Fruit fly (Drosophila melanogaster) whole organism, embryonic: ENCODE measurements around the gene Rab39.

Experiments
- Atf-2 ChIP-seq: fragments of 200-800 bp; sonication (Bioruptor generic); optimal IDR thresholded peaks from 2 replicates; lab custom pipeline; 2016; ENCODE audit warnings: missing biosample characterization, missing genetic modification characterization
- B-H2 ChIP-seq: fragments of 200-800 bp; sonication (Bioruptor generic); optimal IDR thresholded peaks from 2 replicates; lab custom pipeline; 2018; ENCODE audit warnings: missing biosample characterization, mild to moderate bottlenecking, missing genetic modification characterization
- CG10654 ChIP-seq: fragments of 200-800 bp; sonication (Bioruptor generic); optimal IDR thresholded peaks from 2 replicates; lab custom pipeline; 2016; ENCODE audit warnings: missing biosample characterization, missing genetic modification characterization
- CG11504 ChIP-seq: fragments of 200-800 bp; sonication (Bioruptor generic); optimal IDR thresholded peaks from 3 replicates; lab custom pipeline; 2019; ENCODE audit warnings: missing biosample characterization, mild to moderate bottlenecking, missing genetic modification characterization, moderate library complexity
- CG15011 ChIP-seq: fragments of 200-800 bp; sonication (Bioruptor generic); optimal IDR thresholded peaks from 3 replicates; lab custom pipeline; 2018; ENCODE audit warnings: missing biosample characterization, mild to moderate bottlenecking, missing genetic modification characterization
- CG1647 ChIP-seq: fragments of 200-800 bp; sonication (Bioruptor generic); optimal IDR thresholded peaks from 3 replicates; lab custom pipeline; 2016; ENCODE audit warnings: missing biosample characterization, missing genetic modification characterization
- CG2120 ChIP-seq: fragments of 200-800 bp; sonication (Bioruptor generic); optimal IDR thresholded peaks from 3 replicates; lab custom pipeline; 2016; ENCODE audit warnings: missing biosample characterization, missing genetic modification characterization
- CG4328 ChIP-seq: fragments of 200-800 bp; sonication (Bioruptor generic); optimal IDR thresholded peaks from 3 replicates; lab custom pipeline; 2017; ENCODE audit warnings: missing biosample characterization, missing genetic modification reagents, missing genetic modification characterization
- CG43689 ChIP-seq: fragments of 200-800 bp; sonication (Bioruptor generic); IDR thresholded peaks from 2 replicates; pipeline ENCODE4 v1.3.6; 2022; ENCODE audit warnings: missing biosample characterization, missing genetic modification characterization
- CG6175 ChIP-seq: fragments of 200-800 bp; sonication (Bioruptor generic); IDR thresholded peaks from 3 replicates; pipeline ENCODE4 v1.3.6; 2022; ENCODE audit warnings: missing biosample characterization, missing genetic modification characterization
- CG6765 ChIP-seq: fragments of 200-800 bp; sonication (Bioruptor generic); optimal IDR thresholded peaks from 3 replicates; lab custom pipeline; 2017; ENCODE audit warnings: missing biosample characterization, mild to moderate bottlenecking, missing genetic modification characterization
- CG6791 ChIP-seq: fragments of 200-800 bp; sonication (Bioruptor generic); IDR thresholded peaks from 3 replicates; pipeline ENCODE4 v1.3.6; 2022; ENCODE audit warnings: missing biosample characterization, missing genetic modification characterization; ENCODE audit not compliant: partially characterized antibody
- CG6813 ChIP-seq: fragments of 200-800 bp; sonication (Bioruptor generic); optimal IDR thresholded peaks from 2 replicates; lab custom pipeline; 2017; ENCODE audit warnings: missing biosample characterization, missing genetic modification characterization, mild to moderate bottlenecking, moderate library complexity, missing genetic modification reagents
- CkIIα-i1 ChIP-seq: fragments of 200-800 bp; sonication (Bioruptor generic); IDR thresholded peaks from 2 replicates; pipeline ENCODE4 v1.3.6; 2022; ENCODE audit warnings: missing biosample characterization, missing genetic modification characterization
- Doc2 ChIP-seq: fragments of 200-800 bp; sonication (Bioruptor generic); IDR thresholded peaks from 2 replicates; pipeline ENCODE4 v1.3.6; 2022; ENCODE audit warnings: missing biosample characterization, missing genetic modification characterization
- Doc3 ChIP-seq: fragments of 200-800 bp; sonication (Bioruptor generic); IDR thresholded peaks from 3 replicates; pipeline ENCODE4 v1.3.6; 2022; ENCODE audit warnings: missing biosample characterization, missing genetic modification characterization; ENCODE audit not compliant: partially characterized antibody
- GATAe ChIP-seq: fragments of 200-800 bp; sonication (Bioruptor generic); conservative IDR thresholded peaks from 2 replicates; pipeline ENCODE4 v1.3.6; 2022; ENCODE audit warnings: missing biosample characterization, missing genetic modification characterization
- Hey ChIP-seq: fragments of 200-800 bp; sonication (Bioruptor generic); optimal IDR thresholded peaks from 3 replicates; lab custom pipeline; 2018; ENCODE audit warnings: missing biosample characterization, mild to moderate bottlenecking, missing genetic modification characterization
- MTF-1 ChIP-seq: fragments of 200-800 bp; sonication (Bioruptor generic); optimal IDR thresholded peaks from 2 replicates; lab custom pipeline; 2018; ENCODE audit warnings: missing biosample characterization, mild to moderate bottlenecking, missing genetic modification characterization, borderline replicate concordance
- Nf-YB ChIP-seq: fragments of 200-800 bp; sonication (Bioruptor generic); optimal IDR thresholded peaks from 3 replicates; lab custom pipeline; 2019; ENCODE audit warnings: missing biosample characterization, mild to moderate bottlenecking, missing genetic modification characterization, moderate library complexity
- Opbp ChIP-seq: fragments of 200-800 bp; sonication (Bioruptor generic); IDR thresholded peaks from 3 replicates; pipeline ENCODE4 v1.3.6; 2022; ENCODE audit warnings: missing biosample characterization, missing genetic modification characterization; ENCODE audit not compliant: partially characterized antibody
- PHDP ChIP-seq: fragments of 200-800 bp; sonication (Bioruptor generic); optimal IDR thresholded peaks from 3 replicates; lab custom pipeline; 2018; ENCODE audit warnings: missing biosample characterization, mild to moderate bottlenecking, missing genetic modification characterization, moderate library complexity
- Rfx ChIP-seq: fragments of 200-800 bp; sonication (Bioruptor generic); IDR thresholded peaks from 2 replicates; pipeline ENCODE4 v1.3.6; 2022; ENCODE audit warnings: missing biosample characterization, missing genetic modification characterization
- Six4 ChIP-seq: fragments of 200-800 bp; sonication (Bioruptor generic); optimal IDR thresholded peaks from 2 replicates; lab custom pipeline; 2016; ENCODE audit warnings: missing biosample characterization, missing genetic modification characterization
- TFAM ChIP-seq: fragments of 200-800 bp; sonication (Bioruptor generic); optimal IDR thresholded peaks from 2 replicates; lab custom pipeline; 2017; ENCODE audit warnings: missing biosample characterization, missing genetic modification characterization, inconsistent platforms
- Tbp ChIP-seq: fragments of >200 bp; optimal IDR thresholded peaks from 2 replicates; lab custom pipeline; 2018; ENCODE audit warnings: missing biosample characterization, missing genetic modification characterization
- amos ChIP-seq: fragments of 200-800 bp; sonication (Bioruptor generic); IDR thresholded peaks from 2 replicates; pipeline ENCODE4 v1.3.6; 2022; ENCODE audit warnings: missing biosample characterization, missing genetic modification characterization; ENCODE audit not compliant: partially characterized antibody
- ap ChIP-seq: fragments of 200-800 bp; sonication (Bioruptor generic); IDR thresholded peaks from 2 replicates; pipeline ENCODE4 v1.3.6; 2022; ENCODE audit warnings: missing biosample characterization, missing genetic modification characterization
- btn ChIP-seq: fragments of 200-800 bp; sonication (Bioruptor generic); optimal IDR thresholded peaks from 2 replicates; lab custom pipeline; 2016; ENCODE audit warnings: missing biosample characterization, missing genetic modification characterization
- cas ChIP-seq: fragments of 200-800 bp; sonication (Bioruptor generic); IDR thresholded peaks from 2 replicates; pipeline ENCODE4 v1.3.6; 2022; ENCODE audit warnings: missing biosample characterization, missing genetic modification characterization
- crp ChIP-seq, 2 experiments: fragments of 200-800 bp; sonication (Bioruptor generic); optimal IDR thresholded peaks; 2 replicates in 1 of 2; 3 replicates in 1 of 2; lab custom pipeline; 2017; ENCODE audit warnings: missing biosample characterization in 2 of 2, missing genetic modification characterization in 2 of 2, mild to moderate bottlenecking in 1 of 2, moderate library complexity in 1 of 2
- dimm ChIP-seq: fragments of 200-800 bp; sonication (Bioruptor generic); IDR thresholded peaks from 2 replicates; pipeline ENCODE4 v1.3.6; 2022; ENCODE audit warnings: missing biosample characterization, missing genetic modification characterization
- disco-r ChIP-seq: fragments of 200-800 bp; sonication (Bioruptor generic); optimal IDR thresholded peaks from 2 replicates; lab custom pipeline; 2016; ENCODE audit warnings: missing biosample characterization, missing genetic modification characterization
- en ChIP-seq: fragments of 200-800 bp; sonication (Bioruptor generic); optimal IDR thresholded peaks from 2 replicates; lab custom pipeline; 2016; ENCODE audit warnings: missing biosample characterization, missing genetic modification characterization
- fu2 ChIP-seq: fragments of 200-800 bp; sonication (Bioruptor generic); optimal IDR thresholded peaks from 2 replicates; lab custom pipeline; 2016; ENCODE audit warnings: missing biosample characterization, missing genetic modification characterization
- hb ChIP-seq: fragments of 200-800 bp; sonication (Bioruptor generic); IDR thresholded peaks from 3 replicates; pipeline ENCODE4 v1.3.6; 2022; ENCODE audit warnings: missing biosample characterization, missing genetic modification characterization; ENCODE audit not compliant: partially characterized antibody
- her ChIP-seq: fragments of 200-800 bp; sonication (Bioruptor generic); optimal IDR thresholded peaks from 2 replicates; lab custom pipeline; 2016; ENCODE audit warnings: missing biosample characterization, missing genetic modification characterization
- lbe ChIP-seq: fragments of 200-800 bp; sonication (Bioruptor generic); optimal IDR thresholded peaks from 2 replicates; lab custom pipeline; 2016; ENCODE audit warnings: missing biosample characterization, mild to moderate bottlenecking, missing genetic modification characterization
- mam ChIP-seq: fragments of 200-800 bp; sonication (Bioruptor generic); optimal IDR thresholded peaks from 3 replicates; lab custom pipeline; 2016; ENCODE audit warnings: missing biosample characterization, missing genetic modification characterization
- pan ChIP-seq, 4 experiments: fragments of >200 bp in 3 of 4; fragments of 200-800 bp in 1 of 4; sonication (Bioruptor generic) in 1 of 4; optimal IDR thresholded peaks in 3 of 4; IDR thresholded peaks in 1 of 4; 2 replicates each; pipeline versions ENCODE4 v1.3.6 to Lab custom; 2017 to 2022; ENCODE audit warnings: missing biosample characterization in 2 of 4, missing genetic modification characterization in 2 of 4, mixed read lengths in 1 of 4
- pzg ChIP-seq: fragments of 200-800 bp; sonication (Bioruptor generic); optimal IDR thresholded peaks from 3 replicates; lab custom pipeline; 2018; ENCODE audit warnings: missing biosample characterization, mild to moderate bottlenecking, missing genetic modification characterization, moderate library complexity
- ranshi ChIP-seq: fragments of 200-800 bp; sonication (Bioruptor generic); IDR thresholded peaks from 2 replicates; pipeline ENCODE4 v1.3.6; 2022; ENCODE audit warnings: missing biosample characterization, missing genetic modification characterization
- salm ChIP-seq: fragments of 200-800 bp; sonication (Bioruptor generic); optimal IDR thresholded peaks from 2 replicates; lab custom pipeline; 2018; ENCODE audit warnings: missing biosample characterization, mild to moderate bottlenecking, missing genetic modification characterization
- slp2 ChIP-seq: fragments of 200-800 bp; sonication (Bioruptor generic); optimal IDR thresholded peaks from 2 replicates; lab custom pipeline; 2016; ENCODE audit warnings: missing biosample characterization, missing genetic modification characterization
- stc ChIP-seq: fragments of 200-800 bp; sonication (Bioruptor generic); IDR thresholded peaks from 2 replicates; pipeline ENCODE4 v1.3.6; 2022; ENCODE audit warnings: missing biosample characterization, missing genetic modification characterization
- tap ChIP-seq: fragments of 200-800 bp; optimal IDR thresholded peaks from 3 replicates; lab custom pipeline; 2019; ENCODE audit warnings: missing biosample characterization, mild to moderate bottlenecking, missing genetic modification characterization, moderate library complexity
- ttk ChIP-seq: fragments of 200-800 bp; sonication (Bioruptor generic); IDR thresholded peaks from 2 replicates; pipeline ENCODE4 v2.1.2; 2022; ENCODE audit warnings: missing biosample characterization, missing genetic modification characterization
- tup ChIP-seq: fragments of 200-800 bp; sonication (Bioruptor generic); optimal IDR thresholded peaks from 2 replicates; lab custom pipeline; 2016; ENCODE audit warnings: missing biosample characterization, mild to moderate bottlenecking, missing genetic modification characterization, moderate library complexity
- yki ChIP-seq: fragments of >200 bp; optimal IDR thresholded peaks from 3 replicates; lab custom pipeline; 2018

Gene Rab39

dm6 chrX:7728251-7729164, 6.2 kb upstream of the Rab39 start, which contains the start of the genes NELF-B and CG12155 (continued):
- peak; percentile 33 for TF ChIP-seq pzg (GFP tag; lab: Kevin White, UChicago)
- no peak for TF ChIP-seq tup (GFP tag; lab: Kevin White, UChicago)
- peak; percentile 35 for TF ChIP-seq mam (GFP tag; lab: Kevin White, UChicago)
- no peak for TF ChIP-seq disco-r (GFP tag; lab: Kevin White, UChicago)
- TF ChIP-seq crp (GFP tag; optimal IDR thresholded peaks at IDR 0.05; lab: Kevin White, UChicago), result no peak
- no peak for TF ChIP-seq CG15011 (GFP tag; lab: Kevin White, UChicago)
- TF ChIP-seq pan (optimal IDR thresholded peaks at IDR 0.05; lab: Kevin White, UChicago), result no peak
- TF ChIP-seq pan (GFP tag; optimal IDR thresholded peaks at IDR 0.05 in 1 of 2, IDR thresholded peaks at IDR 0.05 in 1 of 2), result no peak
- TF ChIP-seq en, result no peak
- no peak for TF ChIP-seq fu2
- TF ChIP-seq CG6765 (GFP tag; lab: Kevin White, UChicago), result no peak
- TF ChIP-seq salm (tag; lab: Kevin White, UChicago), result no peak
- TF ChIP-seq CkIIα-i1, result no peak
- TF ChIP-seq Six4 (GFP tag; lab: Kevin White, UChicago), result peak; percentile 61
- TF ChIP-seq ranshi (GFP tag; lab: Robert Waterston, UW), result peak; percentile 22; the same call in 1 of the 2 replicates
- TF ChIP-seq btn (GFP tag; lab: Kevin White, UChicago), result no peak
- no peak for TF ChIP-seq ap (GFP tag; lab: Robert Waterston, UW)
- peak; percentile 66 for TF ChIP-seq CG6791 (GFP tag; lab: Robert Waterston, UW)
- no peak for TF ChIP-seq MTF-1 (GFP tag; lab: Kevin White, UChicago)
- TF ChIP-seq Doc3 (GFP tag; lab: Robert Waterston, UW), result no peak
- TF ChIP-seq Nf-YB (GFP tag; lab: Kevin White, UChicago), result no peak
- no peak for TF ChIP-seq GATAe (GFP tag; lab: Robert Waterston, UW)
- TF ChIP-seq PHDP (tag; lab: Kevin White, UChicago), result no peak
- no peak for TF ChIP-seq tap
- no peak for TF ChIP-seq ttk (GFP tag; lab: Robert Waterston, UW)
- no peak for TF ChIP-seq cas (GFP tag; lab: Robert Waterston, UW)
- TF ChIP-seq CG10654 (GFP tag; lab: Kevin White, UChicago), result peak; percentile 41
- TF ChIP-seq CG2120 (GFP tag; lab: Kevin White, UChicago), result peak; percentile 49
- peak; percentile 17 for TF ChIP-seq CG4328 (GFP tag; lab: Kevin White, UChicago)
- TF ChIP-seq lbe (GFP tag; lab: Kevin White, UChicago), result no peak
- TF ChIP-seq Opbp (GFP tag; lab: Robert Waterston, UW), result peak; percentile 51; the same call in 2 of the 3 replicates
- TF ChIP-seq her, result no peak
- TF ChIP-seq stc (GFP tag; lab: Robert Waterston, UW), result no peak
- no peak for TF ChIP-seq yki (lab: Kevin White, UChicago)
- no peak for TF ChIP-seq CG1647 (GFP tag; lab: Kevin White, UChicago)
- TF ChIP-seq hb (GFP tag; lab: Robert Waterston, UW), result peak; percentile 64; the same call in 1 of the 3 replicates
- TF ChIP-seq Tbp (GFP tag; lab: Kevin White, UChicago), result no peak
- peak; percentile 62 for TF ChIP-seq amos (GFP tag; lab: Robert Waterston, UW)
- TF ChIP-seq Atf-2 (GFP tag; lab: Kevin White, UChicago), result no peak
- no peak for TF ChIP-seq B-H2 (GFP tag; lab: Kevin White, UChicago)
- TF ChIP-seq slp2 (GFP tag; lab: Kevin White, UChicago), result peak; percentile 8
- peak; percentile 39; the same call in 1 of the 2 replicates for TF ChIP-seq Rfx
- TF ChIP-seq TFAM (GFP tag; lab: Kevin White, UChicago), result no peak
- no peak for TF ChIP-seq CG11504 (tag; lab: Kevin White, UChicago)
- TF ChIP-seq Doc2 (GFP tag; lab: Robert Waterston, UW), result no peak
- TF ChIP-seq CG6813, result no peak
- no peak for TF ChIP-seq dimm (GFP tag; lab: Robert Waterston, UW)
- TF ChIP-seq CG43689, result no peak
- no peak for TF ChIP-seq Hey
- TF ChIP-seq CG6175 (GFP tag; lab: Robert Waterston, UW), result no peak
